Fruit fly (Drosophila melanogaster): ENCODE measurements around the gene CG1368.

dm6 chrX:14199967-14200531 is 25.5 kb downstream of the CG1368 start, which contains the start of gene CG11590:
- TF ChIP-seq cnc (optimal IDR thresholded peaks at IDR 0.05) (no peak), CG14711 (tag; optimal IDR thresholded peaks at IDR 0.05) (no peak), CG7045 (GFP tag; optimal IDR thresholded peaks at IDR 0.05) (no peak), Hr96 (GFP tag; optimal IDR thresholded peaks at IDR 0.05) (no peak), CG7101 (tag; optimal IDR thresholded peaks at IDR 0.05) (no peak), CG12768 (GFP tag; optimal IDR thresholded peaks at IDR 0.05) (no peak), pad (GFP tag; optimal IDR thresholded peaks at IDR 0.05) (no peak)
